Fruit fly (Drosophila melanogaster) whole organism, wandering third instar larva: ENCODE results near the gene Octalpha2R.

Experiments
- Abd-B ChIP-seq: fragments of >200 bp; optimal IDR thresholded peaks from 2 replicates; lab custom pipeline; 2017; ENCODE audit warnings: missing biosample characterization, missing genetic modification characterization
- CG32264 ChIP-seq: fragments of 200-800 bp; sonication (Bioruptor generic); optimal IDR thresholded peaks from 2 replicates; lab custom pipeline; 2016; ENCODE audit warnings: missing biosample characterization, missing genetic modification characterization
- CG9705 ChIP-seq: fragments of 200-800 bp; sonication (Bioruptor generic); optimal IDR thresholded peaks from 2 replicates; lab custom pipeline; 2018; ENCODE audit warnings: missing biosample characterization, mild to moderate bottlenecking, missing genetic modification characterization
- CrebA ChIP-seq: fragments of 200-800 bp; sonication (Bioruptor generic); optimal IDR thresholded peaks from 2 replicates; lab custom pipeline; 2016; ENCODE audit warnings: missing biosample characterization, mild to moderate bottlenecking, missing genetic modification characterization, borderline replicate concordance
- Dfd ChIP-seq: fragments of >200 bp; optimal IDR thresholded peaks from 2 replicates; lab custom pipeline; 2017; ENCODE audit warnings: missing biosample characterization, missing genetic modification characterization
- Dif ChIP-seq: fragments of 200-275, 200-300 bp; sonication (Bioruptor generic); optimal IDR thresholded peaks from 2 replicates; lab custom pipeline; 2018; ENCODE audit warnings: missing biosample characterization, missing genetic modification characterization; ENCODE audit not compliant: partially characterized antibody
- GATAd ChIP-seq: sonication (Bioruptor generic); optimal IDR thresholded peaks from 2 replicates; lab custom pipeline; 2016; ENCODE audit warnings: missing biosample characterization, missing genetic modification characterization
- HLH106 ChIP-seq: fragments of 200-800 bp; optimal IDR thresholded peaks from 3 replicates; lab custom pipeline; 2019; ENCODE audit warnings: missing biosample characterization, mild to moderate bottlenecking, missing genetic modification characterization, moderate library complexity
- Hnf4 ChIP-seq: fragments of 200-800 bp; sonication (Bioruptor generic); optimal IDR thresholded peaks from 2 replicates; lab custom pipeline; 2016; ENCODE audit warnings: missing biosample characterization, mild to moderate bottlenecking, missing genetic modification characterization
- Hr78 ChIP-seq: fragments of >200 bp; optimal IDR thresholded peaks from 2 replicates; lab custom pipeline; 2017; ENCODE audit warnings: missing biosample characterization, missing genetic modification characterization
- Hr83 ChIP-seq: fragments of 200-300 bp; sonication (Bioruptor generic); optimal IDR thresholded peaks from 2 replicates; lab custom pipeline; 2016; ENCODE audit warnings: missing biosample characterization, mild to moderate bottlenecking, missing genetic modification characterization, moderate library complexity; ENCODE audit not compliant: poor library complexity, severe bottlenecking
- Jra ChIP-seq: sonication (Bioruptor generic); optimal IDR thresholded peaks from 2 replicates; lab custom pipeline; 2016; ENCODE audit warnings: missing biosample characterization, missing genetic modification characterization
- Mio ChIP-seq: sonication (Bioruptor generic); optimal IDR thresholded peaks from 2 replicates; lab custom pipeline; 2016; ENCODE audit warnings: missing biosample characterization, missing genetic modification characterization
- Myc ChIP-seq: fragments of >200 bp; optimal IDR thresholded peaks from 2 replicates; lab custom pipeline; 2017
- N ChIP-seq: fragments of >200 bp; optimal IDR thresholded peaks from 2 replicates; lab custom pipeline; 2018; ENCODE audit warnings: missing biosample characterization, missing external identifiers, missing genetic modification characterization
- OdsH ChIP-seq: fragments of 200-800 bp; sonication (Bioruptor generic); optimal IDR thresholded peaks from 2 replicates; lab custom pipeline; 2016; ENCODE audit warnings: missing biosample characterization, mild to moderate bottlenecking, missing genetic modification characterization
- Rel ChIP-seq, 2 experiments: fragments of 200-800 bp; sonication (Bioruptor generic) in 1 of 2; optimal IDR thresholded peaks; 2 replicates in 1 of 2; 3 replicates in 1 of 2; lab custom pipeline; 2016 to 2019; ENCODE audit warnings: mild to moderate bottlenecking in 2 of 2, missing biosample characterization in 2 of 2, missing genetic modification characterization in 2 of 2, moderate library complexity in 1 of 2
- Sp1 ChIP-seq: fragments of 200-800 bp; sonication (Bioruptor generic); optimal IDR thresholded peaks from 3 replicates; lab custom pipeline; 2019; ENCODE audit warnings: missing biosample characterization, mild to moderate bottlenecking, missing genetic modification characterization, moderate library complexity
- Vsx2 ChIP-seq: fragments of 200-300, 225-300 bp; sonication (Bioruptor generic); optimal IDR thresholded peaks from 2 replicates; lab custom pipeline; 2018; ENCODE audit warnings: missing biosample characterization, missing genetic modification characterization; ENCODE audit not compliant: partially characterized antibody
- br ChIP-seq: fragments of 200-800 bp; sonication (Bioruptor generic); optimal IDR thresholded peaks from 2 replicates; lab custom pipeline; 2016; ENCODE audit warnings: missing biosample characterization, missing genetic modification characterization
- brk ChIP-seq: fragments of 200-800 bp; sonication (Bioruptor generic); optimal IDR thresholded peaks from 2 replicates; lab custom pipeline; 2016; ENCODE audit warnings: missing biosample characterization, mild to moderate bottlenecking, missing genetic modification characterization
- dl ChIP-seq, 2 experiments: fragments of 175-275, 200-275 bp in 1 of 2; fragments of 200-275 bp in 1 of 2; sonication (Bioruptor generic); optimal IDR thresholded peaks; lab custom pipeline; 2018; ENCODE audit warnings: mild to moderate bottlenecking in 2 of 2, missing biosample characterization in 2 of 2, missing genetic modification characterization in 2 of 2, moderate library complexity in 2 of 2; ENCODE audit not compliant: partially characterized antibody in 2 of 2, insufficient read depth in 1 of 2
- dmrt93B ChIP-seq: fragments of 200-800 bp; sonication (Bioruptor generic); optimal IDR thresholded peaks from 2 replicates; lab custom pipeline; 2018; ENCODE audit warnings: missing biosample characterization, mild to moderate bottlenecking, missing genetic modification characterization
- dsf ChIP-seq: sonication (Bioruptor generic); optimal IDR thresholded peaks from 2 replicates; lab custom pipeline; 2016; ENCODE audit warnings: missing biosample characterization, missing genetic modification characterization, borderline replicate concordance
- ey ChIP-seq: fragments of 200-800 bp; sonication (Bioruptor generic); optimal IDR thresholded peaks from 2 replicates; lab custom pipeline; 2016; ENCODE audit warnings: missing biosample characterization, missing genetic modification characterization
- foxo ChIP-seq, 2 experiments: fragments of 200-800 bp; sonication (Bioruptor generic); optimal IDR thresholded peaks; 2 replicates in 1 of 2; 3 replicates in 1 of 2; lab custom pipeline; 2016 to 2017; ENCODE audit warnings: missing biosample characterization in 2 of 2, missing genetic modification characterization in 2 of 2
- fru ChIP-seq: fragments of 200-800 bp; sonication (Bioruptor generic); optimal IDR thresholded peaks from 3 replicates; lab custom pipeline; 2016; ENCODE audit warnings: missing biosample characterization, mild to moderate bottlenecking, missing genetic modification characterization
- h ChIP-seq: fragments of 200-800 bp; sonication (Bioruptor generic); optimal IDR thresholded peaks from 3 replicates; lab custom pipeline; 2016; ENCODE audit warnings: missing biosample characterization, mild to moderate bottlenecking, missing genetic modification characterization
- jim ChIP-seq: fragments of 175-275, 200-325 bp; sonication (Bioruptor generic); optimal IDR thresholded peaks from 2 replicates; lab custom pipeline; 2016; ENCODE audit warnings: missing biosample characterization, mild to moderate bottlenecking, missing genetic modification characterization
- lola ChIP-seq: fragments of >200 bp; optimal IDR thresholded peaks from 2 replicates; lab custom pipeline; 2017; ENCODE audit warnings: missing biosample characterization, missing genetic modification characterization
- pan ChIP-seq: fragments of >200 bp; optimal IDR thresholded peaks from 2 replicates; lab custom pipeline; 2017
- psq ChIP-seq: fragments of 200-800 bp; sonication (Bioruptor generic); optimal IDR thresholded peaks from 3 replicates; lab custom pipeline; 2017; ENCODE audit warnings: missing biosample characterization, mild to moderate bottlenecking, missing genetic modification characterization, moderate library complexity
- rgr ChIP-seq: fragments of 200-800 bp; sonication (Bioruptor generic); optimal IDR thresholded peaks from 3 replicates; lab custom pipeline; 2016; ENCODE audit warnings: missing biosample characterization, mild to moderate bottlenecking, missing genetic modification characterization
- sage ChIP-seq: fragments of 200-800 bp; sonication (Bioruptor generic); optimal IDR thresholded peaks from 2 replicates; lab custom pipeline; 2016; ENCODE audit warnings: missing biosample characterization, mild to moderate bottlenecking, missing genetic modification characterization
- sv ChIP-seq: fragments of 200-800 bp; sonication (Bioruptor generic); optimal IDR thresholded peaks from 3 replicates; lab custom pipeline; 2016; ENCODE audit warnings: missing biosample characterization, missing genetic modification characterization
- tai ChIP-seq: sonication (Bioruptor generic); optimal IDR thresholded peaks from 2 replicates; lab custom pipeline; 2016; ENCODE audit warnings: missing biosample characterization, missing genetic modification characterization
- usp ChIP-seq: fragments of >200 bp; optimal IDR thresholded peaks from 2 replicates; lab custom pipeline; 2017; ENCODE audit warnings: missing biosample characterization, missing genetic modification characterization
- woc ChIP-seq: sonication (Bioruptor generic); optimal IDR thresholded peaks from 2 replicates; lab custom pipeline; 2016; ENCODE audit warnings: missing biosample characterization, mild to moderate bottlenecking, missing genetic modification characterization

The Octalpha2R gene

dm6 chr3R:18794051-18794450 is 55.0 kb downstream of the Octalpha2R start:
- TF ChIP-seq jim (GFP tag; lab: Kevin White, UChicago) = no peak
- no peak for TF ChIP-seq dmrt93B (GFP tag; lab: Kevin White, UChicago)
- TF ChIP-seq dsf (GFP tag; lab: Kevin White, UChicago) = no peak
- TF ChIP-seq Hr78 (GFP tag; lab: Kevin White, UChicago) = no peak
- TF ChIP-seq tai (GFP tag; lab: Kevin White, UChicago) = no peak
- TF ChIP-seq Hnf4 (GFP tag; lab: Kevin White, UChicago) = no peak
- no peak for TF ChIP-seq Sp1
- TF ChIP-seq rgr = no peak
- no peak for TF ChIP-seq N
- TF ChIP-seq pan (lab: Kevin White, UChicago) = no peak
- TF ChIP-seq sage (GFP tag; lab: Kevin White, UChicago) = no peak

- TF ChIP-seq pan (lab: Kevin White, UChicago) = no peak
- TF ChIP-seq Vsx2 (GFP tag; lab: Kevin White, UChicago) = no peak
- TF ChIP-seq psq (GFP tag; lab: Kevin White, UChicago) = no peak
- TF ChIP-seq Abd-B (GFP tag; lab: Kevin White, UChicago) = no peak
- no peak for TF ChIP-seq N
Observed at dm6 chr3R:18790619-18791018, 58.4 kb downstream of the Octalpha2R start.

dm6 chr3R:18788365-18789147 is 60.5 kb downstream of the Octalpha2R start:
- TF ChIP-seq fru (peak; percentile 91), Sp1 (peak; percentile 81), CG32264 (no peak), Rel (GFP tag; optimal IDR thresholded peaks at IDR 0.05; lab: Kevin White, UChicago) (peak; percentile 6), Rel (tag; optimal IDR thresholded peaks at IDR 0.05; lab: Kevin White, UChicago) (peak; percentile 21), ey (peak; percentile 93), GATAd (no peak), CG9705 (GFP tag; lab: Kevin White, UChicago) (peak; percentile 45), Hr78 (GFP tag; lab: Kevin White, UChicago) (no peak), usp (no peak), woc (GFP tag; lab: Kevin White, UChicago) (peak; percentile 78), Dif (GFP tag; lab: Kevin White, UChicago) (no peak), dl (GFP tag; optimal IDR thresholded peaks at IDR 0.05; lab: Kevin White, UChicago; ENCODE audit: insufficient read depth in 1 of 2, partially characterized antibody in 2 of 2) (no peak), Jra (peak; percentile 82), Vsx2 (GFP tag; lab: Kevin White, UChicago) (no peak), OdsH (GFP tag; lab: Kevin White, UChicago) (peak; percentile 89), Myc (no peak), jim (GFP tag; lab: Kevin White, UChicago) (no peak), rgr (peak; percentile 86), dsf (GFP tag; lab: Kevin White, UChicago) (no peak), CrebA (no peak), Mio (GFP tag; lab: Kevin White, UChicago) (no peak), h (GFP tag; lab: Kevin White, UChicago) (peak; percentile 85), tai (GFP tag; lab: Kevin White, UChicago) (peak; percentile 81), lola (GFP tag; lab: Kevin White, UChicago) (no peak), dmrt93B (GFP tag; lab: Kevin White, UChicago) (peak; percentile 71), psq (GFP tag; lab: Kevin White, UChicago) (peak; percentile 84), Dfd (GFP tag; lab: Kevin White, UChicago) (no peak), foxo (GFP tag; optimal IDR thresholded peaks at IDR 0.05; lab: Kevin White, UChicago) (peak in 1 of 2 experiments; percentile 86), Hr83 (GFP tag; lab: Kevin White, UChicago) (no peak), Abd-B (GFP tag; lab: Kevin White, UChicago) (no peak), br (peak; percentile 90), sage (GFP tag; lab: Kevin White, UChicago) (peak; percentile 63), HLH106 (tag; lab: Kevin White, UChicago) (peak; percentile 82), N (no peak), Hnf4 (GFP tag; lab: Kevin White, UChicago) (peak; percentile 91), pan (lab: Kevin White, UChicago) (no peak), sv (GFP tag; lab: Kevin White, UChicago) (no peak), brk (GFP tag; lab: Kevin White, UChicago) (peak; percentile 61)
- TF ChIP-seq, all 38 proteins: peak for 19
